Fruit fly (Drosophila melanogaster) whole organism: Measurements from ENCODE around the gene DIP-gamma.

ENCODE experiments used
- CG8478 ChIP-seq: fragments of >200 bp; optimal IDR thresholded peaks from 2 replicates; lab custom pipeline; 2018; ENCODE audit warnings: inconsistent platforms
- Dll ChIP-seq: fragments of >200 bp; optimal IDR thresholded peaks from 2 replicates; lab custom pipeline; 2017
- EcR ChIP-seq, 2 experiments: fragments of >200 bp; optimal IDR thresholded peaks; 2 replicates each; lab custom pipeline; 2017; ENCODE audit warnings: missing biosample characterization in 2 of 2, missing genetic modification characterization in 2 of 2, missing genetic modification reagents in 2 of 2

- TF ChIP-seq EcR (GFP tag; optimal IDR thresholded peaks at IDR 0.05; lab: Kevin White, UChicago) = no peak
- no peak for TF ChIP-seq CG8478 (lab: Kevin White, UChicago)
- no peak for TF ChIP-seq Dll (lab: Kevin White, UChicago)
These were observed 72.3 kb downstream of the DIP-gamma start for dm6 chr3R:28897891-28898290.
